Worm (Caenorhabditis elegans) whole organism, L1 larva: ENCODE measurements around the gene ZK892.3.

Experiments used
- alr-1 ChIP-seq: fragments of 200-800 bp; sonication (Bioruptor generic); optimal IDR thresholded peaks from 2 replicates; lab custom pipeline; 2018; ENCODE audit warnings: borderline replicate concordance, mild to moderate bottlenecking, missing genetic modification characterization, missing compliant biosample characterization
- aly-2 ChIP-seq: fragments of 150-350 bp; optimal IDR thresholded peaks from 2 replicates; lab custom pipeline; 2014; ENCODE audit warnings: missing biosample characterization, missing genetic modification characterization
- ama-1 ChIP-seq: fragments of 150-350 bp; optimal IDR thresholded peaks from 2 replicates; lab custom pipeline; 2014
- ces-1 ChIP-seq: fragments of 150-350 bp; optimal IDR thresholded peaks from 2 replicates; lab custom pipeline; 2014; ENCODE audit warnings: missing biosample characterization, missing genetic modification reagents, missing genetic modification characterization
- hlh-4 ChIP-seq: sonication (generic microtip); optimal IDR thresholded peaks from 2 replicates; lab custom pipeline; 2016; ENCODE audit warnings: mild to moderate bottlenecking, missing genetic modification characterization, missing compliant biosample characterization
- lin-35 ChIP-seq, 2 experiments: fragments of 150-350 bp; optimal IDR thresholded peaks; 2 replicates each; lab custom pipeline; 2014; ENCODE audit warnings: missing biosample characterization in 2 of 2, missing genetic modification characterization in 2 of 2, missing genetic modification reagents in 2 of 2
- lin-39 ChIP-seq: fragments of 150-350 bp; optimal IDR thresholded peaks from 2 replicates; lab custom pipeline; 2014; ENCODE audit warnings: missing biosample characterization, missing genetic modification reagents, missing genetic modification characterization
- nhr-47 ChIP-seq: sonication (generic microtip); optimal IDR thresholded peaks from 2 replicates; lab custom pipeline; 2016; ENCODE audit warnings: mild to moderate bottlenecking, missing genetic modification characterization, moderate library complexity, missing compliant biosample characterization

DNA sequence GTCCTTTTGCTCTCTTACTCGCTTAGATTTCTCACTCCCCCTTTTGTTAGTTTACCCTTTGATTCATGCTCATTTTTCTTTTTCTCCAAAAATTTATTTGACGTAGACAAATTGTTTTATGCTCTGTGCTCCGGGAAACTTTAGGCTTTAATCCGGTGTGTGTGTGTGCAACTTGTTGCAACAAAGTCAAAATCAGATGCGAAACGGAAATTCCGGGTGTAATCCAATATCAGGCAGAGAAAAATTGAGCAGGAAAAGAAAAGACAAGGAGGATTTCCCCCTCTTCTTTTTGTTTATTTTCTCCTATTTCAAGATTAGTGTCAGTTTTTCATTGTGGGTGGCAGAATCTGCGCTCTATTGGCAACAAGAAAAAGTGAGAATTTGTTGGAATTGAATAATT lies 9.2 kb upstream of the ZK892.3 start:
- TF ChIP-seq nhr-47 (tag; lab: Kevin White, UChicago) (no peak), lin-35 (GFP tag; optimal IDR thresholded peaks at IDR 0.05; lab: Kevin White, UChicago) (no peak), alr-1 (no peak), ama-1 (no peak), aly-2 (tag; lab: Kevin White, UChicago) (no peak), ces-1 (GFP tag; lab: Kevin White, UChicago) (no peak), hlh-4 (tag; lab: Kevin White, UChicago) (no peak), lin-39 (no peak)
